Fruit fly (Drosophila melanogaster) Kc167 (cell line): ENCODE measurements around the gene CG15130.

Experiments
- Sin3A ChIP-seq: fragments of >200 bp; optimal IDR thresholded peaks from 2 replicates; lab custom pipeline; 2018; ENCODE audit warnings: missing external identifiers
- psq ChIP-seq: fragments of >200 bp; optimal IDR thresholded peaks from 2 replicates; lab custom pipeline; 2017; ENCODE audit warnings: missing external identifiers
- ttk ChIP-seq: sonication (Bioruptor generic); optimal IDR thresholded peaks from 2 replicates; lab custom pipeline; 2017; ENCODE audit warnings: missing external identifiers

dm6 chr2L:20429458-20429857 lies 5.0 kb upstream of the CG15130 start:
- TF ChIP-seq psq (lab: Kevin White, UChicago) (no peak), Sin3A (lab: Kevin White, UChicago) (no peak), ttk (lab: Kevin White, UChicago) (no peak)
